Worm (Caenorhabditis elegans) whole organism, young adult: ENCODE measurements around the gene dod-19.

ENCODE experiments used
- B0019.2 ChIP-seq: fragments of 200-800 bp; sonication (Bioruptor generic); conservative IDR thresholded peaks from 2 replicates; pipeline ENCODE4 v1.3.6; 2022; ENCODE audit warnings: missing genetic modification reagents, missing genetic modification characterization, missing compliant biosample characterization
- B0035.1 ChIP-seq: sonication (generic microtip); optimal IDR thresholded peaks from 2 replicates; lab custom pipeline; 2016; ENCODE audit warnings: missing genetic modification characterization, mild to moderate bottlenecking, missing compliant biosample characterization, missing genotype, missing genetic modification reagents
- B0336.3 ChIP-seq: fragments of 200-800 bp; sonication (Bioruptor generic); IDR thresholded peaks from 2 replicates; pipeline ENCODE4 v1.3.6; 2022; ENCODE audit warnings: missing genetic modification characterization, missing compliant biosample characterization
- C06A6.2 ChIP-seq: fragments of 200-800 bp; sonication (Bioruptor generic); conservative IDR thresholded peaks from 2 replicates; pipeline ENCODE4 v1.3.6; 2022; ENCODE audit warnings: missing genetic modification characterization, missing compliant biosample characterization
- F22D6.2 ChIP-seq: sonication (generic microtip); optimal IDR thresholded peaks from 2 replicates; lab custom pipeline; 2016; ENCODE audit warnings: mild to moderate bottlenecking, missing genetic modification characterization, missing compliant biosample characterization
- F52B5.7 ChIP-seq: sonication (generic microtip); optimal IDR thresholded peaks from 2 replicates; lab custom pipeline; 2016; ENCODE audit warnings: mild to moderate bottlenecking, missing genetic modification characterization, missing compliant biosample characterization
- F55B11.4 ChIP-seq: sonication (generic microtip); optimal IDR thresholded peaks from 2 replicates; lab custom pipeline; 2016; ENCODE audit warnings: missing compliant biosample characterization, missing genetic modification characterization, borderline replicate concordance; ENCODE audit not compliant: insufficient read depth
- F57A8.1 ChIP-seq: fragments of 200-800 bp; sonication (Bioruptor generic); optimal IDR thresholded peaks from 2 replicates; lab custom pipeline; 2018; ENCODE audit warnings: mild to moderate bottlenecking, missing genetic modification characterization, moderate library complexity, missing compliant biosample characterization
- K12H6.12 ChIP-seq: fragments of 200-800 bp; sonication (Bioruptor generic); optimal IDR thresholded peaks from 2 replicates; lab custom pipeline; 2018; ENCODE audit warnings: mild to moderate bottlenecking, missing genetic modification characterization, missing compliant biosample characterization
- Y56A3A.18 ChIP-seq: fragments of 200-800 bp; sonication (Bioruptor generic); IDR thresholded peaks from 2 replicates; pipeline ENCODE4 v1.3.6; 2022; ENCODE audit warnings: missing genetic modification reagents, missing genetic modification characterization, missing compliant biosample characterization
- Y79H2A.3 ChIP-seq: fragments of 200-800 bp; sonication (Bioruptor generic); conservative IDR thresholded peaks from 2 replicates; pipeline ENCODE4 v1.3.6; 2022; ENCODE audit warnings: missing genetic modification reagents, missing genetic modification characterization, missing compliant biosample characterization
- ZK185.1 ChIP-seq: sonication (generic microtip); optimal IDR thresholded peaks from 2 replicates; lab custom pipeline; 2016; ENCODE audit warnings: mild to moderate bottlenecking, missing genetic modification characterization, missing compliant biosample characterization; ENCODE audit not compliant: poor library complexity, severe bottlenecking
- athp-1 ChIP-seq: sonication (generic microtip); optimal IDR thresholded peaks from 2 replicates; lab custom pipeline; 2017; ENCODE audit warnings: mild to moderate bottlenecking, missing genetic modification characterization, missing compliant biosample characterization
- bed-2 ChIP-seq: fragments of 200-800 bp; sonication (Bioruptor generic); IDR thresholded peaks from 2 replicates; pipeline ENCODE4 v1.3.6; 2022; ENCODE audit warnings: missing genetic modification reagents, missing genetic modification characterization, missing compliant biosample characterization
- ets-4 ChIP-seq: fragments of 200-800 bp; sonication (Bioruptor generic); optimal IDR thresholded peaks from 2 replicates; lab custom pipeline; 2018; ENCODE audit warnings: mild to moderate bottlenecking, missing genetic modification characterization, missing compliant biosample characterization
- him-1 ChIP-seq: sonication (generic microtip); optimal IDR thresholded peaks from 2 replicates; lab custom pipeline; 2016; ENCODE audit warnings: missing genotype, missing genetic modification reagents, missing genetic modification characterization, missing compliant biosample characterization
- hmg-20 ChIP-seq: fragments of 200-800 bp; sonication (Bioruptor generic); IDR thresholded peaks from 2 replicates; pipeline ENCODE4 v1.3.6; 2022; ENCODE audit warnings: missing genetic modification reagents, missing genetic modification characterization, missing compliant biosample characterization
- hsf-1 ChIP-seq: fragments of 200-800 bp; sonication (Bioruptor generic); IDR thresholded peaks from 2 replicates; pipeline ENCODE4 v1.3.6; 2022; ENCODE audit warnings: missing genetic modification reagents, missing genetic modification characterization, missing compliant biosample characterization
- lag-1 ChIP-seq: fragments of 200-800 bp; sonication (Bioruptor generic); IDR thresholded peaks from 2 replicates; pipeline ENCODE4 v1.3.6; 2022; ENCODE audit warnings: missing genetic modification reagents, missing genetic modification characterization, missing compliant biosample characterization
- lin-26 ChIP-seq: fragments of 200-800 bp; sonication (Bioruptor generic); IDR thresholded peaks from 2 replicates; pipeline ENCODE4 v1.3.6; 2022; ENCODE audit warnings: missing genetic modification reagents, missing genetic modification characterization, missing compliant biosample characterization
- lin-35 ChIP-seq, 3 experiments: fragments of 150-350 bp in 2 of 3; sonication (generic microtip) in 1 of 3; optimal IDR thresholded peaks; 2 replicates each; lab custom pipeline; 2014 to 2018; ENCODE audit warnings: missing biosample characterization in 3 of 3, missing genetic modification characterization in 3 of 3, missing genetic modification reagents in 3 of 3
- madf-10 ChIP-seq: sonication (generic microtip); optimal IDR thresholded peaks from 2 replicates; lab custom pipeline; 2016; ENCODE audit warnings: mild to moderate bottlenecking, missing genetic modification characterization, missing compliant biosample characterization
- madf-3 ChIP-seq: fragments of 200-800 bp; sonication (Bioruptor generic); IDR thresholded peaks from 2 replicates; pipeline ENCODE4 v1.3.6; 2022; ENCODE audit warnings: missing genetic modification reagents, missing genetic modification characterization, missing compliant biosample characterization
- madf-6 ChIP-seq: fragments of 200-800 bp; sonication (Bioruptor generic); IDR thresholded peaks from 2 replicates; pipeline ENCODE4 v1.3.6; 2022; ENCODE audit warnings: missing genetic modification reagents, missing genetic modification characterization, missing compliant biosample characterization
- mes-4 ChIP-seq: sonication (generic microtip); optimal IDR thresholded peaks from 2 replicates; lab custom pipeline; 2016; ENCODE audit warnings: missing genotype, missing genetic modification characterization, missing compliant biosample characterization
- mxl-1 ChIP-seq: sonication (generic microtip); optimal IDR thresholded peaks from 2 replicates; lab custom pipeline; 2016; ENCODE audit warnings: missing genetic modification characterization, missing compliant biosample characterization
- nfya-1 ChIP-seq: sonication (generic microtip); optimal IDR thresholded peaks from 2 replicates; lab custom pipeline; 2017; ENCODE audit warnings: antibody characterized with exemption, missing compliant biosample characterization, missing genetic modification characterization, borderline replicate concordance; ENCODE audit not compliant: insufficient read depth
- nhr-27 ChIP-seq: fragments of 200-800 bp; sonication (Bioruptor generic); optimal IDR thresholded peaks from 2 replicates; lab custom pipeline; 2018; ENCODE audit warnings: mild to moderate bottlenecking, missing genetic modification characterization, moderate library complexity, missing compliant biosample characterization
- pbrm-1 ChIP-seq: fragments of 200-800 bp; sonication (Bioruptor generic); IDR thresholded peaks from 2 replicates; pipeline ENCODE4 v1.3.6; 2022; ENCODE audit warnings: missing genetic modification reagents, missing genetic modification characterization, missing compliant biosample characterization
- pha-4 ChIP-seq: fragments of 150-350 bp; sonication (generic microtip); optimal IDR thresholded peaks from 2 replicates; lab custom pipeline; 2014; ENCODE audit warnings: missing biosample characterization, missing genetic modification reagents, missing genetic modification characterization
- rcor-1 ChIP-seq: fragments of 200-800 bp; sonication (Bioruptor generic); IDR thresholded peaks from 2 replicates; pipeline ENCODE4 v1.3.6; 2022; ENCODE audit warnings: missing genetic modification reagents, missing genetic modification characterization, missing compliant biosample characterization
- rec-8 ChIP-seq, 2 experiments: sonication (generic microtip); optimal IDR thresholded peaks; 2 replicates each; lab custom pipeline; 2016; ENCODE audit warnings: mild to moderate bottlenecking in 2 of 2, missing genetic modification characterization in 2 of 2, missing genetic modification reagents in 2 of 2, missing genotype in 2 of 2, missing biosample characterization in 1 of 2, missing compliant biosample characterization in 1 of 2, moderate library complexity in 1 of 2
- somi-1 ChIP-seq: fragments of 200-800 bp; sonication (Bioruptor generic); optimal IDR thresholded peaks from 2 replicates; lab custom pipeline; 2018; ENCODE audit warnings: mild to moderate bottlenecking, missing genetic modification characterization, missing compliant biosample characterization
- tlf-1 ChIP-seq: fragments of 200-800 bp; sonication (Bioruptor generic); optimal IDR thresholded peaks from 2 replicates; lab custom pipeline; 2018; ENCODE audit warnings: mild to moderate bottlenecking, missing genetic modification characterization, missing compliant biosample characterization
- unc-62 ChIP-seq: fragments of 150-350 bp; optimal IDR thresholded peaks from 2 replicates; lab custom pipeline; 2014; ENCODE audit warnings: missing biosample characterization, missing genetic modification reagents, missing genetic modification characterization
- zfh-2 ChIP-seq: fragments of 200-800 bp; sonication (Bioruptor generic); conservative IDR thresholded peaks from 2 replicates; pipeline ENCODE4 v1.3.6; 2022; ENCODE audit warnings: missing genetic modification reagents, missing genetic modification characterization, missing compliant biosample characterization
- zim-3 ChIP-seq: sonication (generic microtip); optimal IDR thresholded peaks from 2 replicates; lab custom pipeline; 2017; ENCODE audit warnings: mild to moderate bottlenecking, missing genetic modification characterization, moderate library complexity, missing compliant biosample characterization
- ztf-18 ChIP-seq: sonication (generic microtip); optimal IDR thresholded peaks from 2 replicates; lab custom pipeline; 2016; ENCODE audit warnings: missing genotype, mild to moderate bottlenecking, missing genetic modification characterization, missing compliant biosample characterization
- ztf-25 ChIP-seq: fragments of 200-800 bp; sonication (Bioruptor generic); IDR thresholded peaks from 2 replicates; pipeline ENCODE4 v1.3.6; 2022; ENCODE audit warnings: missing genetic modification reagents, missing genetic modification characterization, missing compliant biosample characterization
- ztf-28 ChIP-seq: fragments of 200-800 bp; sonication (Bioruptor generic); IDR thresholded peaks from 2 replicates; pipeline ENCODE4 v1.3.6; 2022; ENCODE audit warnings: missing genetic modification reagents, missing genetic modification characterization, missing compliant biosample characterization
- ztf-3 ChIP-seq: fragments of 200-800 bp; sonication (Bioruptor generic); optimal IDR thresholded peaks from 2 replicates; lab custom pipeline; 2018; ENCODE audit warnings: mild to moderate bottlenecking, missing genetic modification characterization, missing compliant biosample characterization
- ztf-6 ChIP-seq: fragments of 200-800 bp; sonication (Bioruptor generic); IDR thresholded peaks from 2 replicates; pipeline ENCODE4 v1.3.6; 2022; ENCODE audit warnings: missing genetic modification reagents, missing genetic modification characterization, missing compliant biosample characterization

dod-19 gene

ce11 chrV:449130-449529 lies 34.6 kb upstream of the dod-19 start, which contains the start of gene srh-35:
Gene srh-35 (minus strand): TSS chrV:449230.
- no peak for TF ChIP-seq ztf-28 (GFP tag; lab: Robert Waterston, UW)
- TF ChIP-seq F52B5.7 (tag; lab: Kevin White, UChicago) = no peak
- TF ChIP-seq tlf-1 = no peak
- no peak for TF ChIP-seq ztf-3 (GFP tag; lab: Kevin White, UChicago)
- TF ChIP-seq madf-6 (GFP tag; lab: Robert Waterston, UW) = no peak
- TF ChIP-seq Y56A3A.18 = no peak
- TF ChIP-seq pbrm-1 (GFP tag; lab: Robert Waterston, UW) = no peak
- no peak for TF ChIP-seq B0019.2 (GFP tag; lab: Robert Waterston, UW)
- no peak for TF ChIP-seq F57A8.1
- no peak for TF ChIP-seq somi-1 (GFP tag; lab: Kevin White, UChicago)
- no peak for TF ChIP-seq mxl-1

- TF ChIP-seq zfh-2 = peak; percentile 72
- 0 out of 2 replicates have a peak, but pooled peaks have one; percentile 39 for TF ChIP-seq lin-26 (GFP tag; lab: Robert Waterston, UW)
- no peak for TF ChIP-seq Y79H2A.3
- TF ChIP-seq, all 124 proteins: peak for 2
These were observed 32.4 kb upstream of the dod-19 start for ce11 chrV:446988-447387.

- TF ChIP-seq lin-35 (GFP tag; optimal IDR thresholded peaks at IDR 0.05; lab: Kevin White, UChicago) (no peak), mxl-1 (no peak), B0336.3 (GFP tag; lab: Robert Waterston, UW) (no peak), K12H6.12 (tag; lab: Kevin White, UChicago) (no peak), unc-62 (GFP tag; lab: Kevin White, UChicago) (no peak), pha-4 (tag; lab: Kevin White, UChicago) (no peak), athp-1 (tag; lab: Kevin White, UChicago) (no peak), madf-3 (GFP tag; lab: Robert Waterston, UW) (no peak), ztf-6 (GFP tag; lab: Robert Waterston, UW) (no peak), ZK185.1 (tag; lab: Kevin White, UChicago) (no peak), zim-3 (tag; lab: Kevin White, UChicago) (no peak), hsf-1 (GFP tag; lab: Robert Waterston, UW) (no peak), ztf-18 (tag; lab: Kevin White, UChicago) (no peak), nfya-1 (tag; lab: Kevin White, UChicago) (no peak), C06A6.2 (no peak), F55B11.4 (tag; lab: Kevin White, UChicago) (no peak), ets-4 (no peak), Y79H2A.3 (no peak)
These were observed 32.0 kb upstream of the dod-19 start, which contains the start of gene srh-34 for ce11 chrV:446574-446973. Gene srh-34 (minus strand): TSS chrV:446674.

- TF ChIP-seq B0035.1 (tag; lab: Kevin White, UChicago) (no peak), lin-35 (GFP tag; optimal IDR thresholded peaks at IDR 0.05; lab: Kevin White, UChicago) (no peak)
These were observed 28.6 kb upstream of the dod-19 start, which contains the start of gene srh-33 for ce11 chrV:443193-443592. Gene srh-33 (minus strand): TSS chrV:443293.

- TF ChIP-seq mxl-1 = no peak
- TF ChIP-seq bed-2 (GFP tag; lab: Robert Waterston, UW) = no peak
- no peak for TF ChIP-seq lag-1
- TF ChIP-seq hmg-20 = no peak
- no peak for TF ChIP-seq ets-4
- no peak for TF ChIP-seq rec-8 (tag; optimal IDR thresholded peaks at IDR 0.05; lab: Kevin White, UChicago)
- no peak for TF ChIP-seq madf-10 (tag; lab: Kevin White, UChicago)
- TF ChIP-seq him-1 (tag; lab: Kevin White, UChicago) = no peak
- TF ChIP-seq F22D6.2 (tag; lab: Kevin White, UChicago) = no peak
- TF ChIP-seq ztf-25 (GFP tag; lab: Robert Waterston, UW) = no peak
- no peak for TF ChIP-seq rcor-1 (GFP tag; lab: Robert Waterston, UW)
- TF ChIP-seq nhr-27 (tag; lab: Kevin White, UChicago) = no peak
- no peak for TF ChIP-seq mes-4
- no peak for TF ChIP-seq B0035.1 (tag; lab: Kevin White, UChicago)
- no peak for TF ChIP-seq F57A8.1
- TF ChIP-seq ztf-3 (GFP tag; lab: Kevin White, UChicago) = no peak
These were observed 26.4 kb upstream of the dod-19 start, which contains the start of gene B0554.7 for ce11 chrV:440923-441322. Gene B0554.7 (minus strand): TSS chrV:441023.
